Fruit fly (Drosophila melanogaster): ENCODE results near the gene cdm.

The cdm gene

dm6 chr3R:18169982-18170531 is 13.2 kb downstream of the cdm start:
- TF ChIP-seq CG8478 (optimal IDR thresholded peaks at IDR 0.05) (no peak), psq (optimal IDR thresholded peaks at IDR 0.05) (no peak), EcR (GFP tag; optimal IDR thresholded peaks at IDR 0.05) (no peak), usp (GFP tag; optimal IDR thresholded peaks at IDR 0.05) (no peak), Dll (optimal IDR thresholded peaks at IDR 0.05) (no peak), pan (optimal IDR thresholded peaks at IDR 0.05) (no peak)

DNA sequence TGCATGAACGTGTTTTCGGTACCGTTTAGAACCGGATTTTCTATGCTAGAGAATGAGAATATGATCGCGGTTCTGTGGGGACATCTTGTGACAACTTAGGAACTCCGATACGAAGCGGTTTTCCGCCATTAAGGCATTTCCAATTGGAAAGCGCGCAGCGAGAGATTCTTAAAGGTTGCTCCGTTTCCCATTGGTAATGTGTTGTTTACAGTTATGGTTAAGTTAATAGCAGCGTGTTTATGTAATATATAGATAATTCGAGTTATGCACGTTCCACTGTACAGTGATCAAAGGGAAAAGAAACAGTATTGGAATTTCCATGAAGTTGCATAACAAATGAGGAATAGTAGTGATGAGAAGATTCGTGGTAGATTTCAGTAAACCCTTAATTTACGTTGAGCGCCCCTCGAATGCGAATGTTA is 14.3 kb downstream of the cdm start:
- TF ChIP-seq Dll (optimal IDR thresholded peaks at IDR 0.05) (no peak), EcR (GFP tag; optimal IDR thresholded peaks at IDR 0.05) (no peak), pan (optimal IDR thresholded peaks at IDR 0.05) (no peak), psq (optimal IDR thresholded peaks at IDR 0.05) (no peak), usp (GFP tag; optimal IDR thresholded peaks at IDR 0.05) (no peak), CG8478 (optimal IDR thresholded peaks at IDR 0.05) (no peak)

DNA sequence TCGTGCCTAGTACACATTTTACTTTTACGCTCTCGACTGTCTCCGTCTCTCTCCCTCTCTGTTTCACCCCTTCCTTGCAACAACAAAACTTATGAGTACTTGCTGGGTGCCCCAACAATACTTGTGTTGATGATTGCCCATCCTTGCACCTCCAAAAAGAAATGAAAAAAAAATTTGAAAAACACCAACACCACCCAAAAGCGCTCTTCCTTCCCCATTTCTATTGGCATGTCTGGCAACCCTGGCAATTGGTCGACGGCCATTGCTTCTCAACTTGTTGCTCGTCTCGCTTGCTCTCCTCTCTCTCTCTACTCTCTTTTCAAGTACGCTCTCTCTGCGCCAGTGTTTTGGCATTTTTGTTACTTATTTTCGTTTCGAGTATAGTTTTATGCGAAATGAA is 14.9 kb downstream of the cdm start:
- TF ChIP-seq usp (GFP tag; optimal IDR thresholded peaks at IDR 0.05) (no peak), psq (optimal IDR thresholded peaks at IDR 0.05) (no peak), Dll (optimal IDR thresholded peaks at IDR 0.05) (peak; percentile 96), EcR (GFP tag; optimal IDR thresholded peaks at IDR 0.05) (no peak), pan (optimal IDR thresholded peaks at IDR 0.05) (no peak), CG8478 (optimal IDR thresholded peaks at IDR 0.05) (no peak)

DNA sequence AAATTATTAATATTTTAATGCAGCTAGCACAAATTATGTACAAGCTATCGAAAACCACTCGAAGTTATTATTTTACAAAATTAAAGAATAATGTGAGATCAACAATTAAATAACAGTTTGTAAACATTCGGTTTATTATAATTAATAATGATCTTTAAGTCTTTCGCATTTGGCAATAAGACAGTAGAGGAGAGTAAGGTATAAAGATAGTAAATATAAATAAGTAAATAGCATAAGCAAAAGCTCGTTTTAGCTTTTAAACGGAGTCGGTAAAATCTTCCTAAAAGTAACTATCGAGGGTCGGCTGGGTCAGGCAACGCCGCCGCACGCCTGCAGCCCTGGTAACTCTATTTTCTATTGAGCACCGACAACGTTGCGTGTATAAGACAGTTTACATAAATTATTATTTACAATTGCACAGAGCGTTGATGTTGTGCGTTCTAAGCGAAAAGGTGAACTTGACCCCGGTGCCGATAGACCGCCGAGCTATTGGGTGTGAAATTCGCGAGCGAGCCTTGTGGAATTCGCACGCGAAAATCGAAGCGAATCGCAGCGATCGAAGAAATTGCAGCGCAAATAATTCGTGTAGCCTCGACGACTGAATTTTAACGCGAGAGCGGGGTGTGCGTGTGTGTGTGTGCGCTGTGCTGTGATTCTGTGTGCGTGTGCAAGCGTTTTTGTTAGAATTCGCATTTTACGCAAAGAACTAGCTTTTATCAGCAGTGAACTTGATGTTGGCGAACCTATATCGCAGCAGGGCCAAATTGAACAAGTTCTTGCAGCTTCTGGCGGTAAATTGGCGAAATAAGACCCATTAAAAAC is 15.7 kb downstream of the cdm start, which contains the start of gene wrd:
Gene wrd (plus strand): TSS at position 342 of the 822 bp plus-strand sequence.
- TF ChIP-seq Dll (optimal IDR thresholded peaks at IDR 0.05) (no peak), pan (optimal IDR thresholded peaks at IDR 0.05) (no peak), CG8478 (optimal IDR thresholded peaks at IDR 0.05) (no peak), EcR (GFP tag; optimal IDR thresholded peaks at IDR 0.05) (no peak), usp (GFP tag; optimal IDR thresholded peaks at IDR 0.05) (no peak), psq (optimal IDR thresholded peaks at IDR 0.05) (no peak)

dm6 chr3R:18167173-18167415 is 16.2 kb downstream of the cdm start, which contains the start of the genes CG7215 and Prx5:
TSS of gene CG7215 (minus strand) at chr3R:18167273.
TSS of gene Prx5 (minus strand) at chr3R:18167273.
- no peak for TF ChIP-seq pan (optimal IDR thresholded peaks at IDR 0.05)
- TF ChIP-seq CG8478 (optimal IDR thresholded peaks at IDR 0.05) = no peak
- TF ChIP-seq EcR (GFP tag; optimal IDR thresholded peaks at IDR 0.05) = no peak
- TF ChIP-seq usp (GFP tag; optimal IDR thresholded peaks at IDR 0.05) = no peak
- no peak for TF ChIP-seq psq (optimal IDR thresholded peaks at IDR 0.05)
- TF ChIP-seq Dll (optimal IDR thresholded peaks at IDR 0.05) = no peak

dm6 chr3R:18166261-18166720 is 17.0 kb downstream of the cdm start:
- TF ChIP-seq Dll (optimal IDR thresholded peaks at IDR 0.05) = no peak
- TF ChIP-seq usp (GFP tag; optimal IDR thresholded peaks at IDR 0.05) = no peak
- TF ChIP-seq psq (optimal IDR thresholded peaks at IDR 0.05) = no peak
- TF ChIP-seq CG8478 (optimal IDR thresholded peaks at IDR 0.05) = no peak
- no peak for TF ChIP-seq pan (optimal IDR thresholded peaks at IDR 0.05)
- TF ChIP-seq EcR (GFP tag; optimal IDR thresholded peaks at IDR 0.05) = no peak

- TF ChIP-seq Dll (optimal IDR thresholded peaks at IDR 0.05) (no peak), pan (optimal IDR thresholded peaks at IDR 0.05) (no peak), usp (GFP tag; optimal IDR thresholded peaks at IDR 0.05) (no peak), psq (optimal IDR thresholded peaks at IDR 0.05) (no peak), CG8478 (optimal IDR thresholded peaks at IDR 0.05) (no peak), EcR (GFP tag; optimal IDR thresholded peaks at IDR 0.05) (no peak)
These were observed 19.1 kb downstream of the cdm start, which contains the start of the genes CG7218 and Cbp20 for dm6 chr3R:18164052-18164722. TSS of gene CG7218 (minus strand) at chr3R:18164397. TSS of gene Cbp20 (plus strand) at chr3R:18164661.

- TF ChIP-seq usp (GFP tag; optimal IDR thresholded peaks at IDR 0.05) = no peak
These were observed 23.0 kb downstream of the cdm start for dm6 chr3R:18160165-18160814.

DNA sequence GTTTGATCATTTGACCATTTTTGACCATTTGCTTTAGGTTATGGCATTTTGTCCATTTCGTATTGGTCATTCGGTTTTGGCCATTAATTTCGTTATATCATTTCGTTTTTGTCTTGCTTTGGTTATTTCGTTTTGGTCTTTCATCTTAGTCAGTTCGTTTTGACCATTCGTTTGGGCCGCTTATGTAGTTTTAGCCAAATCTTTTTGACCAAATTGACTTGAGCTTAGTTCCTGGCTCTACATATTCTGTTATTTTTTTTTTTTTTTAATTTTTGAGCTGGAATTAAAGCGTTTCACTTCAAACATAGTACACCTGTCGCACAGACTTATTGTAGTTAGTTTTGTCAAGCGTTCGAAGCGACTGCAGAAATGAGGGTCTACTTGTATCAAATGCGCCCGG is 24.9 kb downstream of the cdm start, which contains the start of gene CG14315:
Gene CG14315 (plus strand): TSS at position 301 of the 400 bp plus-strand sequence.
- TF ChIP-seq Dll (optimal IDR thresholded peaks at IDR 0.05) = no peak
- no peak for TF ChIP-seq usp (GFP tag; optimal IDR thresholded peaks at IDR 0.05)
- TF ChIP-seq psq (optimal IDR thresholded peaks at IDR 0.05) = no peak
- TF ChIP-seq pan (optimal IDR thresholded peaks at IDR 0.05) = no peak
- no peak for TF ChIP-seq EcR (GFP tag; optimal IDR thresholded peaks at IDR 0.05)
- no peak for TF ChIP-seq CG8478 (optimal IDR thresholded peaks at IDR 0.05)

- TF ChIP-seq usp (GFP tag; optimal IDR thresholded peaks at IDR 0.05) (no peak), psq (optimal IDR thresholded peaks at IDR 0.05) (no peak), CG8478 (optimal IDR thresholded peaks at IDR 0.05) (no peak)
These were observed 25.8 kb downstream of the cdm start for dm6 chr3R:18157459-18157858.

DNA sequence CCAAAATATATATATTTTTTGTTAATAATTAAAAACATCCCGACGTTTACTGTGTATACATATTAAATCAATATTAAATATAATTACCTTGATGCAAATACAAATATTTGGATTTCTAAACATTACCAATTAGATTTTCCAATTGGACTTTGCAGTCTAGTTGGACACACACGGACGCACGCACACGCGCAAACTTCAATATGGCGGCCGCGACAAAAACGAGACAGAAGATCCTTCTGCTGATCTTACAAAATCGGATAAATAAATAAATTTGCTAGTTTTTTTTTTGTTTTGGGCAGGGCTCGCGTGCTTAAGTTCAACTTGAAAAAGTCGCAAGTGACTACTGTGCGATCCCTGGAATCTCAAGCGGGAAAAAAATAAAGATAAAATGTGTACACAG is 26.7 kb downstream of the cdm start:
- TF ChIP-seq usp (GFP tag; optimal IDR thresholded peaks at IDR 0.05) (no peak), EcR (GFP tag; optimal IDR thresholded peaks at IDR 0.05) (no peak), CG8478 (optimal IDR thresholded peaks at IDR 0.05) (no peak), pan (optimal IDR thresholded peaks at IDR 0.05) (no peak), Dll (optimal IDR thresholded peaks at IDR 0.05) (no peak), psq (optimal IDR thresholded peaks at IDR 0.05) (no peak)

- no peak for TF ChIP-seq usp (GFP tag; optimal IDR thresholded peaks at IDR 0.05)
- TF ChIP-seq EcR (GFP tag; optimal IDR thresholded peaks at IDR 0.05) = no peak
- TF ChIP-seq Dll (optimal IDR thresholded peaks at IDR 0.05) = no peak
- no peak for TF ChIP-seq pan (optimal IDR thresholded peaks at IDR 0.05)
- no peak for TF ChIP-seq CG8478 (optimal IDR thresholded peaks at IDR 0.05)
- no peak for TF ChIP-seq psq (optimal IDR thresholded peaks at IDR 0.05)
These were observed 29.6 kb downstream of the cdm start for dm6 chr3R:18153698-18154097.
